Fruit fly (Drosophila melanogaster): ENCODE data around the gene CG7368.

CG7368 gene

DNA sequence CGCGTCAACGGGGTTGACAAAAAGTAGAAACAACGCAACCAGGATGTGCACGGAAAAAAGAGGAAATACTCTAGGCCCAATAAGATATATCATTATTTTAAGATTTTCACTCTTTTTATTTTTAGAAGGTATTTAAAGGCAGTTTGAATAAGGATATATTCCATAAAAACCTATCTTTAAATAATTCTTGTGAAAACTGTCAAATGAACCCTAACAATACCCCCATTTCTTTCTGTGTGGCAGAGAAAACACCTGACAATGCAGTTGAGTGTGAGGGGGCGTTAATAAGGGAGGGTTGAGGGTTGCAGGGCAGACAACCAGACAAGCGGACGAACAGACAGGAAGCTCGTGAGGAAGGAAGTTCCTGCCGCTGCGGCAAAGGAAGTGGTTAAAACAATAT, 45.1 kb upstream of the CG7368 start (continued):
- TF ChIP-seq CG1792 (GFP tag; optimal IDR thresholded peaks at IDR 0.05) (no peak), CG2712 (tag; optimal IDR thresholded peaks at IDR 0.05) (peak; percentile 72), Usf (GFP tag; optimal IDR thresholded peaks at IDR 0.05) (no peak), al (GFP tag; IDR thresholded peaks at IDR 0.05) (no peak), Awh (GFP tag; IDR thresholded peaks at IDR 0.05) (no peak), CG9727 (GFP tag; optimal IDR thresholded peaks at IDR 0.05) (peak; percentile 62), tgo (GFP tag; IDR thresholded peaks at IDR 0.05) (0 out of 3 replicates have a peak, but pooled peaks have one; percentile 43), CG17385 (GFP tag; optimal IDR thresholded peaks at IDR 0.05) (peak; percentile 2), kni (GFP tag; optimal IDR thresholded peaks at IDR 0.05) (no peak), CG3281 (GFP tag; optimal IDR thresholded peaks at IDR 0.05) (no peak), CG13424 (tag; optimal IDR thresholded peaks at IDR 0.05) (peak; percentile 42), CG7839 (tag; optimal IDR thresholded peaks at IDR 0.05) (peak; percentile 53), CG18476 (GFP tag; optimal IDR thresholded peaks at IDR 0.05) (no peak), Xbp1 (GFP tag; optimal IDR thresholded peaks at IDR 0.05) (peak; percentile 31), CG8089 (GFP tag; optimal IDR thresholded peaks at IDR 0.05) (no peak), crc (GFP tag; optimal IDR thresholded peaks at IDR 0.05) (no peak), ERR (GFP tag; optimal IDR thresholded peaks at IDR 0.05) (no peak), org-1 (GFP tag; optimal IDR thresholded peaks at IDR 0.05) (no peak), Doc3 (GFP tag; IDR thresholded peaks at IDR 0.05; ENCODE audit: partially characterized antibody) (no peak), ken (GFP tag; IDR thresholded peaks at IDR 0.05) (no peak), az2 (GFP tag; optimal IDR thresholded peaks at IDR 0.05) (peak; percentile 12), z (GFP tag; IDR thresholded peaks at IDR 0.05) (no peak), H15 (GFP tag; IDR thresholded peaks at IDR 0.05) (0 out of 3 replicates have a peak, but pooled peaks have one; percentile 45), mam (GFP tag; optimal IDR thresholded peaks at IDR 0.05) (no peak), CG13296 (GFP tag; optimal IDR thresholded peaks at IDR 0.05) (no peak), Deaf1 (tag; optimal IDR thresholded peaks at IDR 0.05) (no peak), Ada2b (GFP tag; IDR thresholded peaks at IDR 0.05) (peak; percentile 26; the same call in 1 of the 2 replicates), abd-A (tag; optimal IDR thresholded peaks at IDR 0.05) (no peak), dati (GFP tag; IDR thresholded peaks at IDR 0.05) (no peak), gsb (GFP tag; IDR thresholded peaks at IDR 0.05) (no peak), Hand (GFP tag; optimal IDR thresholded peaks at IDR 0.05) (no peak), rib (GFP tag; IDR thresholded peaks at IDR 0.05) (no peak), CrebB (tag; optimal IDR thresholded peaks at IDR 0.05) (no peak), caup (GFP tag; optimal IDR thresholded peaks at IDR 0.05; ENCODE audit: severe bottlenecking) (no peak), CG3726 (GFP tag; IDR thresholded peaks at IDR 0.05) (no peak), fu2 (GFP tag; optimal IDR thresholded peaks at IDR 0.05) (no peak), CG11247 (GFP tag; IDR thresholded peaks at IDR 0.05) (no peak), Myb (GFP tag; optimal IDR thresholded peaks at IDR 0.05) (no peak), gce (GFP tag; IDR thresholded peaks at IDR 0.05) (no peak), usp (GFP tag; optimal IDR thresholded peaks at IDR 0.05) (no peak), CG7745 (tag; optimal IDR thresholded peaks at IDR 0.05) (no peak), HLH4C (GFP tag; IDR thresholded peaks at IDR 0.05; ENCODE audit: partially characterized antibody) (no peak), CG6683 (GFP tag; optimal IDR thresholded peaks at IDR 0.05) (no peak), vnd (GFP tag; IDR thresholded peaks at IDR 0.05; ENCODE audit: partially characterized antibody) (0 out of 3 replicates have a peak, but pooled peaks have one; percentile 19), Rfx (GFP tag; IDR thresholded peaks at IDR 0.05) (no peak), HmgZ (tag; optimal IDR thresholded peaks at IDR 0.05) (no peak), kah (GFP tag; optimal IDR thresholded peaks at IDR 0.05) (no peak), ci (GFP tag; IDR thresholded peaks at IDR 0.05) (0 out of 3 replicates have a peak, but pooled peaks have one; percentile 53), CG4282 (GFP tag; optimal IDR thresholded peaks at IDR 0.05) (no peak), CG12299 (tag; optimal IDR thresholded peaks at IDR 0.05) (no peak), Sox102F (GFP tag; optimal IDR thresholded peaks at IDR 0.05) (peak; percentile 53), jigr1 (GFP tag; IDR thresholded peaks at IDR 0.05) (no peak)

Measured in whole organism, embryonic.